Worm (Caenorhabditis elegans) whole organism, L4/young adult: Measurements from ENCODE around the gene fbxa-64.

Source experiments
- W03F9.2 ChIP-seq: fragments of 150-350 bp; optimal IDR thresholded peaks from 2 replicates; lab custom pipeline; 2014; ENCODE audit warnings: missing biosample characterization, missing genetic modification characterization
- him-1 ChIP-seq: sonication (generic microtip); optimal IDR thresholded peaks from 2 replicates; lab custom pipeline; 2016; ENCODE audit warnings: missing genotype, missing genetic modification reagents, missing genetic modification characterization, missing compliant biosample characterization

- TF ChIP-seq W03F9.2 (tag; lab: Kevin White, UChicago) (no peak), him-1 (tag; lab: Kevin White, UChicago) (no peak)
Observed at ce11 chrV:3244703-3245102, 33.2 kb downstream of the fbxa-64 start, which contains the start of gene srj-7.
